Worm (Caenorhabditis elegans): ENCODE data around the gene fbxa-7.

ce11 chrIII:2223932-2224331, 27.3 kb downstream of the fbxa-7 start, which contains the start of gene srd-65:
- TF ChIP-seq nhr-77 (tag; optimal IDR thresholded peaks at IDR 0.05) (no peak), nhr-237 (tag; optimal IDR thresholded peaks at IDR 0.05) (no peak), R02D3.7 (tag; optimal IDR thresholded peaks at IDR 0.05) (no peak), blmp-1 (tag; optimal IDR thresholded peaks at IDR 0.05; ENCODE audit: insufficient read depth) (no peak), crh-2 (tag; optimal IDR thresholded peaks at IDR 0.05) (no peak), unc-62 (GFP tag; optimal IDR thresholded peaks at IDR 0.05) (no peak), skn-1 (tag; optimal IDR thresholded peaks at IDR 0.05) (no peak), aly-2 (tag; optimal IDR thresholded peaks at IDR 0.05) (no peak), nhr-25 (tag; optimal IDR thresholded peaks at IDR 0.05) (no peak), elt-1 (tag; optimal IDR thresholded peaks at IDR 0.05) (no peak), sem-4 (tag; optimal IDR thresholded peaks at IDR 0.05) (no peak), C34F6.9 (tag; optimal IDR thresholded peaks at IDR 0.05) (no peak), lsy-2 (tag; optimal IDR thresholded peaks at IDR 0.05) (no peak)

All from whole organism, L2 larva.